Fruit fly (Drosophila melanogaster) whole organism, embryonic: ENCODE data around the gene cmet.
A peak's percentile ranks its signal among the peaks of the same experiment; 100 is the strongest.

Source experiments
- Asciz ChIP-seq: fragments of 200-800 bp; sonication (Bioruptor generic); optimal IDR thresholded peaks from 2 replicates; lab custom pipeline; 2017; ENCODE audit warnings: missing biosample characterization, mild to moderate bottlenecking, missing genetic modification characterization, missing genetic modification reagents
- B-H2 ChIP-seq: fragments of 200-800 bp; sonication (Bioruptor generic); optimal IDR thresholded peaks from 2 replicates; lab custom pipeline; 2018; ENCODE audit warnings: missing biosample characterization, mild to moderate bottlenecking, missing genetic modification characterization
- Bgb ChIP-seq: fragments of 200-800 bp; sonication (Bioruptor generic); IDR thresholded peaks from 2 replicates; pipeline ENCODE4 v1.3.6; 2022; ENCODE audit warnings: missing biosample characterization, missing genetic modification characterization; ENCODE audit not compliant: partially characterized antibody
- CG10274 ChIP-seq: fragments of 200-800 bp; sonication (Bioruptor generic); optimal IDR thresholded peaks from 3 replicates; lab custom pipeline; 2017; ENCODE audit warnings: missing biosample characterization, mild to moderate bottlenecking, missing genetic modification characterization
- CG10565 ChIP-seq: fragments of 200-800 bp; sonication (Bioruptor generic); optimal IDR thresholded peaks from 3 replicates; lab custom pipeline; 2016; ENCODE audit warnings: missing biosample characterization, mild to moderate bottlenecking, missing genetic modification characterization
- CG11398 ChIP-seq: fragments of 200-800 bp; sonication (Bioruptor generic); optimal IDR thresholded peaks from 2 replicates; lab custom pipeline; 2016; ENCODE audit warnings: missing biosample characterization, missing genetic modification characterization
- CG11504 ChIP-seq: fragments of 200-800 bp; sonication (Bioruptor generic); optimal IDR thresholded peaks from 3 replicates; lab custom pipeline; 2019; ENCODE audit warnings: missing biosample characterization, mild to moderate bottlenecking, missing genetic modification characterization, moderate library complexity
- CG12236 ChIP-seq: fragments of 200-800 bp; sonication (Bioruptor generic); optimal IDR thresholded peaks from 2 replicates; lab custom pipeline; 2016; ENCODE audit warnings: missing biosample characterization, missing genetic modification characterization
- CG13424 ChIP-seq: fragments of 200-800 bp; sonication (Bioruptor generic); optimal IDR thresholded peaks from 2 replicates; lab custom pipeline; 2019; ENCODE audit warnings: missing biosample characterization, mild to moderate bottlenecking, missing genetic modification characterization, moderate library complexity
- CG14710 ChIP-seq: fragments of 200-800 bp; sonication (Bioruptor generic); optimal IDR thresholded peaks from 3 replicates; lab custom pipeline; 2019; ENCODE audit warnings: missing biosample characterization, mild to moderate bottlenecking, missing genetic modification characterization, moderate library complexity
- CG1529 ChIP-seq: fragments of 200-800 bp; sonication (Bioruptor generic); optimal IDR thresholded peaks from 3 replicates; lab custom pipeline; 2018; ENCODE audit warnings: missing biosample characterization, missing genetic modification characterization
- CG2120 ChIP-seq: fragments of 200-800 bp; sonication (Bioruptor generic); optimal IDR thresholded peaks from 3 replicates; lab custom pipeline; 2016; ENCODE audit warnings: missing biosample characterization, missing genetic modification characterization
- CG2199 ChIP-seq: fragments of 200-800 bp; sonication (Bioruptor generic); IDR thresholded peaks from 3 replicates; pipeline ENCODE4 v1.3.6; 2022; ENCODE audit warnings: missing biosample characterization, missing genetic modification characterization
- CG7745 ChIP-seq: fragments of 200-800 bp; sonication (Bioruptor generic); optimal IDR thresholded peaks from 2 replicates; lab custom pipeline; 2018; ENCODE audit warnings: missing biosample characterization, mild to moderate bottlenecking, missing genetic modification characterization, moderate library complexity
- CG7928 ChIP-seq: fragments of 200-800 bp; sonication (Bioruptor generic); optimal IDR thresholded peaks from 2 replicates; lab custom pipeline; 2017; ENCODE audit warnings: missing biosample characterization, mild to moderate bottlenecking, missing genetic modification characterization
- CG8281 ChIP-seq: fragments of 200-800 bp; sonication (Bioruptor generic); optimal IDR thresholded peaks from 2 replicates; lab custom pipeline; 2018; ENCODE audit warnings: missing biosample characterization, mild to moderate bottlenecking, missing genetic modification characterization, moderate library complexity
- CG8388 ChIP-seq: fragments of 200-800 bp; sonication (Bioruptor generic); optimal IDR thresholded peaks from 2 replicates; lab custom pipeline; 2019; ENCODE audit warnings: missing biosample characterization, mild to moderate bottlenecking, missing genetic modification characterization, moderate library complexity
- Camta ChIP-seq: fragments of 200-800 bp; sonication (Bioruptor generic); optimal IDR thresholded peaks from 2 replicates; lab custom pipeline; 2016; ENCODE audit warnings: missing biosample characterization, missing genetic modification characterization
- Dll ChIP-seq: fragments of 200-800 bp; sonication (Bioruptor generic); IDR thresholded peaks from 4 replicates; pipeline ENCODE4 v1.3.6; 2022; ENCODE audit warnings: missing biosample characterization, missing genetic modification characterization; ENCODE audit not compliant: partially characterized antibody
- Doc3 ChIP-seq: fragments of 200-800 bp; sonication (Bioruptor generic); IDR thresholded peaks from 3 replicates; pipeline ENCODE4 v1.3.6; 2022; ENCODE audit warnings: missing biosample characterization, missing genetic modification characterization; ENCODE audit not compliant: partially characterized antibody
- Drgx ChIP-seq: fragments of 200-800 bp; sonication (Bioruptor generic); IDR thresholded peaks from 2 replicates; pipeline ENCODE4 v1.3.6; 2022; ENCODE audit warnings: missing biosample characterization, missing genetic modification characterization
- Gug ChIP-seq: fragments of 200-800 bp; sonication (Bioruptor generic); IDR thresholded peaks from 4 replicates; pipeline ENCODE4 v1.3.6; 2022; ENCODE audit warnings: missing biosample characterization, missing genetic modification characterization
- Hmx ChIP-seq: fragments of 200-800 bp; sonication (Bioruptor generic); optimal IDR thresholded peaks from 2 replicates; lab custom pipeline; 2016; ENCODE audit warnings: missing biosample characterization, missing genetic modification characterization
- Ravus ChIP-seq: fragments of 200-800 bp; sonication (Bioruptor generic); IDR thresholded peaks from 2 replicates; pipeline ENCODE4 v1.3.6; 2022; ENCODE audit warnings: missing biosample characterization, missing genetic modification characterization
- Rfx ChIP-seq: fragments of 200-800 bp; sonication (Bioruptor generic); IDR thresholded peaks from 2 replicates; pipeline ENCODE4 v1.3.6; 2022; ENCODE audit warnings: missing biosample characterization, missing genetic modification characterization
- Six4 ChIP-seq: fragments of 200-800 bp; sonication (Bioruptor generic); optimal IDR thresholded peaks from 2 replicates; lab custom pipeline; 2016; ENCODE audit warnings: missing biosample characterization, missing genetic modification characterization
- Sox102F ChIP-seq: fragments of 200-800 bp; sonication (Bioruptor generic); optimal IDR thresholded peaks from 2 replicates; lab custom pipeline; 2018; ENCODE audit warnings: missing biosample characterization, mild to moderate bottlenecking, missing genetic modification characterization, moderate library complexity
- ash1 ChIP-seq: fragments of 200-800 bp; sonication (Bioruptor generic); optimal IDR thresholded peaks from 2 replicates; lab custom pipeline; 2018; ENCODE audit warnings: missing biosample characterization, mild to moderate bottlenecking, missing genetic modification characterization
- bcd ChIP-seq: fragments of 200-800 bp; sonication (Bioruptor generic); optimal IDR thresholded peaks from 2 replicates; lab custom pipeline; 2017; ENCODE audit warnings: missing biosample characterization, mild to moderate bottlenecking, missing genetic modification characterization
- bsh ChIP-seq, 2 experiments: fragments of 200-800 bp; sonication (Bioruptor generic); optimal IDR thresholded peaks; 2 replicates each; lab custom pipeline; 2017 to 2018; ENCODE audit warnings: mild to moderate bottlenecking in 2 of 2, missing biosample characterization in 2 of 2, missing genetic modification characterization in 2 of 2, moderate library complexity in 1 of 2
- corto ChIP-seq: fragments of 200-800 bp; sonication (Bioruptor generic); optimal IDR thresholded peaks from 2 replicates; lab custom pipeline; 2016; ENCODE audit warnings: missing biosample characterization, mild to moderate bottlenecking, missing genetic modification characterization, moderate library complexity
- croc ChIP-seq: fragments of 200-800 bp; sonication (Bioruptor generic); conservative IDR thresholded peaks from 3 replicates; pipeline ENCODE4 v1.3.6; 2022; ENCODE audit warnings: missing biosample characterization, missing genetic modification characterization
- dmrt11E ChIP-seq: fragments of 200-800 bp; sonication (Bioruptor generic); optimal IDR thresholded peaks from 3 replicates; lab custom pipeline; 2018; ENCODE audit warnings: missing biosample characterization, mild to moderate bottlenecking, missing genetic modification characterization, moderate library complexity
- dysf ChIP-seq: fragments of 200-800 bp; sonication (Bioruptor generic); IDR thresholded peaks from 3 replicates; pipeline ENCODE4 v1.3.6; 2022; ENCODE audit warnings: missing biosample characterization, missing genetic modification characterization
- eyg ChIP-seq: fragments of 200-800 bp; sonication (Bioruptor generic); optimal IDR thresholded peaks from 3 replicates; lab custom pipeline; 2016; ENCODE audit warnings: missing biosample characterization, missing genetic modification characterization
- fru ChIP-seq: fragments of >200 bp; optimal IDR thresholded peaks from 2 replicates; lab custom pipeline; 2017
- gem ChIP-seq: fragments of 200-800 bp; sonication (Bioruptor generic); optimal IDR thresholded peaks from 2 replicates; lab custom pipeline; 2019; ENCODE audit warnings: missing biosample characterization, mild to moderate bottlenecking, missing genetic modification characterization, moderate library complexity
- lbe ChIP-seq: fragments of 200-800 bp; sonication (Bioruptor generic); optimal IDR thresholded peaks from 2 replicates; lab custom pipeline; 2016; ENCODE audit warnings: missing biosample characterization, mild to moderate bottlenecking, missing genetic modification characterization
- lola ChIP-seq, 3 experiments: fragments of >200 bp in 2 of 3; fragments of 200-800 bp in 1 of 3; sonication (Bioruptor generic) in 1 of 3; optimal IDR thresholded peaks; 2 replicates each; lab custom pipeline; 2017 to 2019; ENCODE audit warnings: missing biosample characterization in 3 of 3, missing genetic modification characterization in 3 of 3, mild to moderate bottlenecking in 1 of 3, moderate library complexity in 1 of 3
- odd ChIP-seq: fragments of 200-800 bp; sonication (Bioruptor generic); optimal IDR thresholded peaks from 2 replicates; lab custom pipeline; 2017; ENCODE audit warnings: missing biosample characterization, mild to moderate bottlenecking, missing genetic modification characterization
- pnt ChIP-seq: fragments of 200-800 bp; sonication (Bioruptor generic); optimal IDR thresholded peaks from 3 replicates; lab custom pipeline; 2016; ENCODE audit warnings: missing biosample characterization, missing genetic modification characterization
- row ChIP-seq: fragments of 200-800 bp; sonication (Bioruptor generic); IDR thresholded peaks from 3 replicates; pipeline ENCODE4 v1.3.6; 2022; ENCODE audit warnings: missing biosample characterization, missing genetic modification characterization
- sens-2 ChIP-seq: fragments of 200-800 bp; sonication (Bioruptor generic); IDR thresholded peaks from 2 replicates; pipeline ENCODE4 v1.3.6; 2022; ENCODE audit warnings: missing biosample characterization, missing genetic modification characterization
- so ChIP-seq: fragments of 200-800 bp; sonication (Bioruptor generic); IDR thresholded peaks from 3 replicates; pipeline ENCODE4 v1.3.6; 2022; ENCODE audit warnings: missing biosample characterization, missing genetic modification characterization
- unc-4 ChIP-seq: fragments of 200-800 bp; sonication (Bioruptor generic); IDR thresholded peaks from 2 replicates; pipeline ENCODE4 v1.3.6; 2022; ENCODE audit warnings: missing biosample characterization, missing genetic modification characterization; ENCODE audit not compliant: partially characterized antibody
- vvl ChIP-seq: fragments of 200-800 bp; sonication (Bioruptor generic); IDR thresholded peaks from 2 replicates; pipeline ENCODE4 v1.3.6; 2022; ENCODE audit warnings: missing biosample characterization, missing genetic modification characterization

cmet gene

DNA sequence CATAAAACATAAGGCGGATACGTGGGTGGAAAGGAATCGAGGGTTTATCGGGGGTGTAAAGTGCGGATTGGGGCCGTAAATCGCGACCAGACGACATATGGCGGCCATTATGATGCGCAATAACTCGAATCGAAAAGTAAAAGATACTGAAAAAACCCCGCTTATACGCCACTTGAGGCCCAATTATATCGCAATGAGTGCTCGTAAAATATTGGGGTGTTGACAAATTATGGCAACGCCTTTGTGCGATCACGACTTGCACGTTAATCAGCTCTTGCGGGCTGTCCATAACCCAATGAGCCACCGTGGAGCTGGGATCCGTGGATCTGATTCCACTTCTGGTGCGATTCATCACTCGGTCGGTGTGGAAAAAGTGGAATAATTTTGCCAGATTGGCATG is 41.0 kb upstream of the cmet start:
- TF ChIP-seq CG2199 (peak; percentile 93; the same call in 2 of the 3 replicates), CG1529 (GFP tag; lab: Kevin White, UChicago) (no peak)

DNA sequence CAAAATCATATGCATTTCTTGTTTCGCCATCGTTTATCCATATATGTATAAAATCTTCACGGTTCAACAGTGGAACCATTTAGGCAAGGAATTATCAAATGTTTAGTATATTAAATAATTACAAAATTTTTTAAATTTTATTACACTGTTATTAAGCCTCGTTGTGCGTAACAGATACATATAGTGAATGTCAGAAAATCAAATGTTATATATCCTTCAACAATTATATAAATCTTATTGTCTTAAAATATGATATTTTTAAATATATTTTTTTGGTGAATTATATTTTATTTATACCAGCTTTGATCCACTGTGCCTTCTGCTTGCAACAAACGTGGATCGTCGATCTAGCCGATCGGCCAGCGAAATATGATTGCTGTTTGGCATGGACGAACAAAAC is 38.3 kb upstream of the cmet start:
- TF ChIP-seq bsh (GFP tag; optimal IDR thresholded peaks at IDR 0.05; lab: Kevin White, UChicago) (peak in 1 of 2 experiments; percentile 9), gem (peak; percentile 26), Sox102F (GFP tag; lab: Kevin White, UChicago) (peak; percentile 15), Ravus (no peak), CG8281 (tag; lab: Kevin White, UChicago) (no peak), dmrt11E (tag; lab: Kevin White, UChicago) (peak; percentile 13)

DNA sequence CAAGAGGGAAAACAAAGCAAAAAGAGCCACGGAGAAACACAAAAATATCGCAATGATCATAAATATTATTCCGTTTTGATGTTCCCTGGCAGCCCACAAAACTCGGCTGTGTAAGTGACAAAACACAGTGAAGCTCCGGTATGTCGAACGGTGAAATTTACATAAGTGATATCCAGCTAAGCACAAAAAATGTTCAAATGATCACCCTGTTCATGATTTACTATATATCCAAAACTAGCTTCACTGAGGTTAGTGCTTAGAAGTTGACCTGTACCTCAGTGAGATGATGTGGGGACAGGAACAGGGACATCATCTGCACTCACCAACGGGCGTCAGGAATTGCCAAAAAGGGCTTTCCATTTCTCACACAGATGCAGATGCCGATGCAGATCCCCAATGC is 37.3 kb upstream of the cmet start:
- peak; percentile 45 for TF ChIP-seq lbe (GFP tag; lab: Kevin White, UChicago)
- no peak for TF ChIP-seq Dll (GFP tag; lab: Robert Waterston, UW)
- no peak for TF ChIP-seq B-H2 (GFP tag; lab: Kevin White, UChicago)
- peak; percentile 3 for TF ChIP-seq corto
- no peak for TF ChIP-seq CG2120
- TF ChIP-seq CG14710: no peak
- TF ChIP-seq CG12236 (GFP tag; lab: Kevin White, UChicago): no peak
- TF ChIP-seq Asciz: no peak

DNA sequence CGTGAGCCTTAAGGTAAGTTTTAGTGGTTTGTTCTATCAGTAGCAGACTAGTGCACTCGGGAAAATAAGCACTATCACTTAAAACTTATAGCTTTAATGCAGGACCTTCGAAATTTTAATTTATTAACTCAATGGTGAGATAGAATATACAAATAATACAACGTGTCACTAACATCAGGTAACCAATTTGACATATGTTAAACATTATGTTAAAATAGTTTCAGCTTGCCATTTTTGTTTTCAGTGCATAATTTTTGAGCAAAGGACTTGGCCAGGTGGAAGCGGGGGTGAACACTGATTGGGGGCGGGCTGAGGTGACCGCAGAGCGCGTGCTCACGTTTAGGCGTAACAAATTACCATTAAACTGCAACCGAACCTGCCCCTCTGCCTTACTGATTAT is 33.7 kb upstream of the cmet start:
- no peak for TF ChIP-seq croc (GFP tag; lab: Robert Waterston, UW)
- peak; percentile 23 for TF ChIP-seq CG11504 (tag; lab: Kevin White, UChicago)
- no peak for TF ChIP-seq ash1 (GFP tag; lab: Kevin White, UChicago)
- TF ChIP-seq unc-4 (GFP tag; lab: Robert Waterston, UW): no peak
- no peak for TF ChIP-seq Bgb (GFP tag; lab: Robert Waterston, UW)
- TF ChIP-seq bcd: no peak
- TF ChIP-seq eyg (GFP tag; lab: Kevin White, UChicago): no peak
- TF ChIP-seq CG10274: no peak
- no peak for TF ChIP-seq odd (GFP tag; lab: Kevin White, UChicago)
- no peak for TF ChIP-seq Drgx (GFP tag; lab: Robert Waterston, UW)
- no peak for TF ChIP-seq CG7745 (tag; lab: Kevin White, UChicago)
- TF ChIP-seq so (GFP tag; lab: Robert Waterston, UW): no peak
- TF ChIP-seq bsh (GFP tag; optimal IDR thresholded peaks at IDR 0.05; lab: Kevin White, UChicago): peak in 1 of 2 experiments; percentile 31
- TF ChIP-seq fru: no peak
- no peak for TF ChIP-seq CG11398 (GFP tag; lab: Kevin White, UChicago)
- TF ChIP-seq CG13424 (tag; lab: Kevin White, UChicago): peak; percentile 1
- peak; percentile 45 for TF ChIP-seq row
- peak; percentile 46 for TF ChIP-seq gem
- peak; percentile 8 for TF ChIP-seq CG8388 (GFP tag; lab: Kevin White, UChicago)
- TF ChIP-seq dmrt11E (tag; lab: Kevin White, UChicago): no peak
- TF ChIP-seq Six4 (GFP tag; lab: Kevin White, UChicago): no peak
- no peak for TF ChIP-seq lola (GFP tag; optimal IDR thresholded peaks at IDR 0.05; lab: Kevin White, UChicago)
- TF ChIP-seq CG7928 (GFP tag; lab: Kevin White, UChicago): no peak
- TF ChIP-seq Doc3: no peak
- no peak for TF ChIP-seq pnt (GFP tag; lab: Kevin White, UChicago)
- 0 out of 3 replicates have a peak, but pooled peaks have one; percentile 33 for TF ChIP-seq dysf (GFP tag; lab: Robert Waterston, UW)
- TF ChIP-seq Hmx (GFP tag; lab: Kevin White, UChicago): no peak
- no peak for TF ChIP-seq Gug (GFP tag; lab: Robert Waterston, UW)
- no peak for TF ChIP-seq CG10565 (GFP tag; lab: Kevin White, UChicago)
- 0 out of 2 replicates have a peak, but pooled peaks have one; percentile 17 for TF ChIP-seq Rfx (GFP tag; lab: Robert Waterston, UW)
- TF ChIP-seq Camta: no peak
- peak; percentile 41 for TF ChIP-seq Sox102F (GFP tag; lab: Kevin White, UChicago)
- no peak for TF ChIP-seq sens-2 (GFP tag; lab: Robert Waterston, UW)
- TF ChIP-seq vvl (GFP tag; lab: Robert Waterston, UW): peak; percentile 26; the same call in 1 of the 2 replicates
